Fruit fly (Drosophila melanogaster) whole organism, embryonic: Measurements from ENCODE around the gene CG6602.
A peak's percentile ranks its signal among the peaks of the same experiment; 100 is the strongest.

ENCODE experiments used
- ATbp ChIP-seq: fragments of 200-800 bp; sonication (Bioruptor generic); optimal IDR thresholded peaks from 2 replicates; lab custom pipeline; 2017; ENCODE audit warnings: missing biosample characterization, mild to moderate bottlenecking, missing genetic modification characterization, missing genetic modification reagents
- BtbVII ChIP-seq: fragments of 200-800 bp; sonication (Bioruptor generic); optimal IDR thresholded peaks from 3 replicates; lab custom pipeline; 2017; ENCODE audit warnings: missing biosample characterization, mild to moderate bottlenecking, missing genetic modification characterization
- CG13296 ChIP-seq: fragments of 200-800 bp; sonication (Bioruptor generic); optimal IDR thresholded peaks from 3 replicates; lab custom pipeline; 2018; ENCODE audit warnings: missing biosample characterization, mild to moderate bottlenecking, missing genetic modification characterization
- CG13624 ChIP-seq: fragments of 200-800 bp; sonication (Bioruptor generic); optimal IDR thresholded peaks from 2 replicates; lab custom pipeline; 2016; ENCODE audit warnings: missing biosample characterization, missing genetic modification characterization
- CG1602 ChIP-seq: fragments of 200-800 bp; sonication (Bioruptor generic); optimal IDR thresholded peaks from 3 replicates; lab custom pipeline; 2016; ENCODE audit warnings: missing biosample characterization, missing genetic modification characterization
- CG16779 ChIP-seq: fragments of 200-800 bp; sonication (Bioruptor generic); IDR thresholded peaks from 2 replicates; pipeline ENCODE4 v1.3.6; 2022; ENCODE audit warnings: missing biosample characterization, missing genetic modification characterization
- CG16863 ChIP-seq: fragments of 200-800 bp; sonication (Bioruptor generic); optimal IDR thresholded peaks from 3 replicates; lab custom pipeline; 2016; ENCODE audit warnings: missing biosample characterization, missing genetic modification characterization
- CG17568 ChIP-seq: fragments of 200-800 bp; sonication (Bioruptor generic); optimal IDR thresholded peaks from 2 replicates; lab custom pipeline; 2018; ENCODE audit warnings: missing biosample characterization, mild to moderate bottlenecking, missing genetic modification characterization, moderate library complexity
- CG17802 ChIP-seq: fragments of 200-800 bp; sonication (Bioruptor generic); optimal IDR thresholded peaks from 2 replicates; lab custom pipeline; 2018; ENCODE audit warnings: missing biosample characterization, mild to moderate bottlenecking, missing genetic modification characterization, moderate library complexity
- CG18599 ChIP-seq: fragments of 200-800 bp; sonication (Bioruptor generic); optimal IDR thresholded peaks from 3 replicates; lab custom pipeline; 2017; ENCODE audit warnings: missing biosample characterization, missing genetic modification characterization, mild to moderate bottlenecking, moderate library complexity, missing genetic modification reagents
- CG18619 ChIP-seq: fragments of 200-800 bp; sonication (Bioruptor generic); optimal IDR thresholded peaks from 3 replicates; lab custom pipeline; 2017; ENCODE audit warnings: missing biosample characterization, mild to moderate bottlenecking, missing genetic modification characterization
- CG2889 ChIP-seq: fragments of 200-800 bp; sonication (Bioruptor generic); IDR thresholded peaks from 3 replicates; pipeline ENCODE4 v1.3.6; 2022; ENCODE audit warnings: missing biosample characterization, missing genetic modification characterization
- CG3065 ChIP-seq: fragments of 200-800 bp; sonication (Bioruptor generic); optimal IDR thresholded peaks from 2 replicates; lab custom pipeline; 2016; ENCODE audit warnings: missing biosample characterization, missing genetic modification characterization
- CG32532 ChIP-seq: fragments of 200-800 bp; sonication (Bioruptor generic); IDR thresholded peaks from 2 replicates; pipeline ENCODE4 v1.3.6; 2022; ENCODE audit warnings: missing biosample characterization, missing genetic modification characterization
- CG34376 ChIP-seq: fragments of 200-800 bp; sonication (Bioruptor generic); optimal IDR thresholded peaks from 2 replicates; lab custom pipeline; 2018; ENCODE audit warnings: missing biosample characterization, mild to moderate bottlenecking, missing genetic modification characterization
- CG6683 ChIP-seq: fragments of 200-800 bp; sonication (Bioruptor generic); optimal IDR thresholded peaks from 2 replicates; lab custom pipeline; 2017; ENCODE audit warnings: missing biosample characterization, mild to moderate bottlenecking, missing genetic modification characterization, missing genetic modification reagents
- CG6765 ChIP-seq: fragments of 200-800 bp; sonication (Bioruptor generic); optimal IDR thresholded peaks from 3 replicates; lab custom pipeline; 2017; ENCODE audit warnings: missing biosample characterization, mild to moderate bottlenecking, missing genetic modification characterization
- CG7556 ChIP-seq: fragments of 200-800 bp; sonication (Bioruptor generic); optimal IDR thresholded peaks from 2 replicates; lab custom pipeline; 2017; ENCODE audit warnings: missing biosample characterization, mild to moderate bottlenecking, missing genetic modification characterization
- CG8359 ChIP-seq: fragments of 200-800 bp; sonication (Bioruptor generic); optimal IDR thresholded peaks from 2 replicates; lab custom pipeline; 2017; ENCODE audit warnings: missing biosample characterization, mild to moderate bottlenecking, missing genetic modification characterization, borderline replicate concordance
- CG8388 ChIP-seq: fragments of 200-800 bp; sonication (Bioruptor generic); optimal IDR thresholded peaks from 2 replicates; lab custom pipeline; 2019; ENCODE audit warnings: missing biosample characterization, mild to moderate bottlenecking, missing genetic modification characterization, moderate library complexity
- CG9437 ChIP-seq: fragments of 200-800 bp; sonication (Bioruptor generic); optimal IDR thresholded peaks from 2 replicates; lab custom pipeline; 2018; ENCODE audit warnings: missing biosample characterization, mild to moderate bottlenecking, missing genetic modification characterization
- CG9727 ChIP-seq: fragments of 200-800 bp; sonication (Bioruptor generic); optimal IDR thresholded peaks from 3 replicates; lab custom pipeline; 2017; ENCODE audit warnings: missing biosample characterization, mild to moderate bottlenecking, missing genetic modification characterization
- CG9876 ChIP-seq: fragments of 200-800 bp; sonication (Bioruptor generic); optimal IDR thresholded peaks from 2 replicates; lab custom pipeline; 2016; ENCODE audit warnings: missing biosample characterization, missing genetic modification characterization
- CG9932 ChIP-seq: fragments of 200-800 bp; sonication (Bioruptor generic); IDR thresholded peaks from 2 replicates; pipeline ENCODE4 v1.3.6; 2022; ENCODE audit warnings: missing biosample characterization, missing genetic modification characterization
- Dfd ChIP-seq, 2 experiments: fragments of >200 bp; optimal IDR thresholded peaks; 2 replicates each; lab custom pipeline; 2017; ENCODE audit warnings: missing biosample characterization in 2 of 2, missing genetic modification characterization in 2 of 2
- Hr78 ChIP-seq, 2 experiments: fragments of 200-800 bp in 1 of 2; fragments of >200 bp in 1 of 2; sonication (Bioruptor generic) in 1 of 2; optimal IDR thresholded peaks; 2 replicates each; lab custom pipeline; 2017 to 2019; ENCODE audit warnings: missing biosample characterization in 2 of 2, missing genetic modification characterization in 2 of 2, mild to moderate bottlenecking in 1 of 2, moderate library complexity in 1 of 2
- Mes4 ChIP-seq: fragments of 200-800 bp; sonication (Bioruptor generic); optimal IDR thresholded peaks from 2 replicates; lab custom pipeline; 2016; ENCODE audit warnings: missing biosample characterization, missing genetic modification characterization
- NC2α ChIP-seq: fragments of 200-800 bp; sonication (Bioruptor generic); optimal IDR thresholded peaks from 2 replicates; lab custom pipeline; 2016; ENCODE audit warnings: missing biosample characterization, missing genetic modification characterization
- NC2β ChIP-seq: fragments of 200-800 bp; sonication (Bioruptor generic); optimal IDR thresholded peaks from 2 replicates; lab custom pipeline; 2016; ENCODE audit warnings: missing biosample characterization, missing genetic modification characterization
- Spps ChIP-seq: fragments of 200-800 bp; sonication (Bioruptor generic); optimal IDR thresholded peaks from 2 replicates; lab custom pipeline; 2018; ENCODE audit warnings: missing biosample characterization, mild to moderate bottlenecking, missing genetic modification characterization
- Trl ChIP-seq, 3 experiments: fragments of >200 bp in 2 of 3; fragments of 200-800 bp in 1 of 3; sonication (Bioruptor generic) in 1 of 3; optimal IDR thresholded peaks; 2 replicates in 1 of 3; 3 replicates in 2 of 3; lab custom pipeline; 2016 to 2017; ENCODE audit warnings: missing biosample characterization in 1 of 3, missing genetic modification characterization in 1 of 3
- amos ChIP-seq: fragments of 200-800 bp; sonication (Bioruptor generic); IDR thresholded peaks from 2 replicates; pipeline ENCODE4 v1.3.6; 2022; ENCODE audit warnings: missing biosample characterization, missing genetic modification characterization; ENCODE audit not compliant: partially characterized antibody
- aop ChIP-seq: fragments of 200-800 bp; sonication (Bioruptor generic); IDR thresholded peaks from 2 replicates; pipeline ENCODE4 v1.3.6; 2022; ENCODE audit warnings: missing biosample characterization, missing genetic modification characterization
- ap ChIP-seq: fragments of 200-800 bp; sonication (Bioruptor generic); IDR thresholded peaks from 2 replicates; pipeline ENCODE4 v1.3.6; 2022; ENCODE audit warnings: missing biosample characterization, missing genetic modification characterization
- ato ChIP-seq: fragments of 200-800 bp; sonication (Bioruptor generic); IDR thresholded peaks from 2 replicates; pipeline ENCODE4 v1.3.6; 2022; ENCODE audit warnings: missing biosample characterization, missing genetic modification characterization; ENCODE audit not compliant: partially characterized antibody
- cas ChIP-seq: fragments of 200-800 bp; sonication (Bioruptor generic); IDR thresholded peaks from 2 replicates; pipeline ENCODE4 v1.3.6; 2022; ENCODE audit warnings: missing biosample characterization, missing genetic modification characterization
- cg ChIP-seq: fragments of 200-800 bp; sonication (Bioruptor generic); optimal IDR thresholded peaks from 3 replicates; lab custom pipeline; 2019; ENCODE audit warnings: missing biosample characterization, mild to moderate bottlenecking, missing genetic modification characterization, moderate library complexity
- gem ChIP-seq: fragments of 200-800 bp; sonication (Bioruptor generic); optimal IDR thresholded peaks from 2 replicates; lab custom pipeline; 2019; ENCODE audit warnings: missing biosample characterization, mild to moderate bottlenecking, missing genetic modification characterization, moderate library complexity
- grau ChIP-seq: fragments of 200-800 bp; optimal IDR thresholded peaks from 3 replicates; lab custom pipeline; 2019; ENCODE audit warnings: missing biosample characterization, mild to moderate bottlenecking, missing genetic modification characterization, moderate library complexity
- h ChIP-seq: fragments of >200 bp; optimal IDR thresholded peaks from 2 replicates; lab custom pipeline; 2017
- hth ChIP-seq: fragments of >200 bp; optimal IDR thresholded peaks from 2 replicates; lab custom pipeline; 2017; ENCODE audit warnings: inconsistent platforms
- p53 ChIP-seq: fragments of 200-800 bp; sonication (Bioruptor generic); optimal IDR thresholded peaks from 2 replicates; lab custom pipeline; 2016; ENCODE audit warnings: missing biosample characterization, missing genetic modification characterization
- pan ChIP-seq, 4 experiments: fragments of >200 bp in 3 of 4; fragments of 200-800 bp in 1 of 4; sonication (Bioruptor generic) in 1 of 4; optimal IDR thresholded peaks in 3 of 4; IDR thresholded peaks in 1 of 4; 2 replicates each; pipeline versions ENCODE4 v1.3.6 to Lab custom; 2017 to 2022; ENCODE audit warnings: missing biosample characterization in 2 of 4, missing genetic modification characterization in 2 of 4, mixed read lengths in 1 of 4
- pnt ChIP-seq: fragments of 200-800 bp; sonication (Bioruptor generic); optimal IDR thresholded peaks from 3 replicates; lab custom pipeline; 2016; ENCODE audit warnings: missing biosample characterization, missing genetic modification characterization
- sens ChIP-seq: fragments of 200-800 bp; sonication (Bioruptor generic); peaks from one replicate; lab custom pipeline; 2016; ENCODE audit warnings: missing biosample characterization, missing genetic modification characterization
- seq ChIP-seq: fragments of 200-800 bp; sonication (Bioruptor generic); IDR thresholded peaks from 2 replicates; pipeline ENCODE4 v1.3.6; 2022; ENCODE audit warnings: missing biosample characterization, missing genetic modification characterization
- slp2 ChIP-seq: fragments of 200-800 bp; sonication (Bioruptor generic); optimal IDR thresholded peaks from 2 replicates; lab custom pipeline; 2016; ENCODE audit warnings: missing biosample characterization, missing genetic modification characterization
- tna ChIP-seq: fragments of 200-800 bp; sonication (Bioruptor generic); IDR thresholded peaks from 2 replicates; pipeline ENCODE4 v1.3.6; 2022; ENCODE audit warnings: missing biosample characterization, missing genetic modification characterization; ENCODE audit not compliant: partially characterized antibody
- twi ChIP-seq: fragments of 200-800 bp; optimal IDR thresholded peaks from 2 replicates; lab custom pipeline; 2019; ENCODE audit warnings: missing biosample characterization, mild to moderate bottlenecking, missing genetic modification characterization, moderate library complexity

CG6602 gene

DNA sequence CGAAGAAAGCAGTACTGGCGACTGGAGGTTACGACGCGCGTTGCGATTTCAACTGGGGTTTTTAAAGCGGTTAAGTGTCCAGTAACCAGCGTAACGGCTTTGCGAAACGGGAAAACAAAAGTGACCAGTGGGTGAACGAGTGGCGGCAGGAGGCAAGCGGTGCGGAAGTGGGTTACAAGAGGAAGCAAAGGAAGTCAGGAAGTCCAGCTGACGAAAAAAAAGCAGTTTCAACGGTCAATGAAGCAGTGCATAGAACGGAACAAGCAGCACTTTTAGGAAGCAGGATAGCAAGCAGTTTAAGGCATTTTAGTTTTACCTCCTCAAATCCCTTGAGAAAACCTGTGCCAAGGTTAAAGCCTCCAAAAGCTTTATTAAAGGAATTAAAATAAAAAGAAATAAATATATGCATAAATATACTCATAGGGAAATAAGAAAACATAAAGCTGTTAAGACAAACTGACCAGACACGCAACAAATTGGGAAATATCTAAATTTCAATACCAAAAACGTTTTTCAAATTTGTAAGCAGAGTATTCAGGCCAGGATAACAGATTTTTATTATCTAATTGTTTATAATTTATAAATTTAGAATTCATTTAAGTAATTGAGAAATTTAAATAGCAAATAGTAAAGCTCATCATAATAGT lies 12.8 kb upstream of the CG6602 start, which contains the start of gene CG6592 (continued):
- TF ChIP-seq amos (GFP tag; lab: Robert Waterston, UW), result peak; percentile 12; the same call in 1 of the 2 replicates
- TF ChIP-seq pnt (GFP tag; lab: Kevin White, UChicago), result no peak
- TF ChIP-seq CG16863 (GFP tag; lab: Kevin White, UChicago), result peak; percentile 24
- no peak for TF ChIP-seq ap (GFP tag; lab: Robert Waterston, UW)
- peak; percentile 40; the same call in 1 of the 2 replicates for TF ChIP-seq aop (GFP tag; lab: Robert Waterston, UW)
- TF ChIP-seq NC2β, result peak; percentile 69
- TF ChIP-seq tna (GFP tag; lab: Robert Waterston, UW), result no peak
- peak; percentile 24 for TF ChIP-seq CG17568 (GFP tag; lab: Kevin White, UChicago)
- TF ChIP-seq CG9876, result peak; percentile 77
- no peak for TF ChIP-seq cas (GFP tag; lab: Robert Waterston, UW)
- TF ChIP-seq BtbVII (GFP tag; lab: Kevin White, UChicago), result no peak
- no peak for TF ChIP-seq CG7556 (GFP tag; lab: Kevin White, UChicago)
- no peak for TF ChIP-seq twi (tag; lab: Kevin White, UChicago)
- TF ChIP-seq CG3065, result peak; percentile 14
- no peak for TF ChIP-seq seq (GFP tag; lab: Robert Waterston, UW)
- peak; percentile 44 for TF ChIP-seq CG18619
- TF ChIP-seq CG18599 (GFP tag; lab: Kevin White, UChicago), result no peak
- TF ChIP-seq h (lab: Kevin White, UChicago), result no peak
- no peak for TF ChIP-seq cg (GFP tag; lab: Kevin White, UChicago)
- TF ChIP-seq hth (lab: Kevin White, UChicago), result no peak
- no peak for TF ChIP-seq CG8359
- TF ChIP-seq CG34376 (GFP tag; lab: Kevin White, UChicago), result no peak
- TF ChIP-seq Spps (tag; lab: Kevin White, UChicago), result no peak
- no peak for TF ChIP-seq Trl (optimal IDR thresholded peaks at IDR 0.05; lab: Kevin White, UChicago)
- no peak for TF ChIP-seq Trl (GFP tag; optimal IDR thresholded peaks at IDR 0.05; lab: Kevin White, UChicago)
- no peak for TF ChIP-seq CG6765 (GFP tag; lab: Kevin White, UChicago)
- TF ChIP-seq CG9932 (GFP tag; lab: Robert Waterston, UW), result no peak
- TF ChIP-seq CG9437 (GFP tag; lab: Kevin White, UChicago), result no peak
- no peak for TF ChIP-seq pan (optimal IDR thresholded peaks at IDR 0.05; lab: Kevin White, UChicago)
- no peak for TF ChIP-seq pan (GFP tag; optimal IDR thresholded peaks at IDR 0.05 in 1 of 2, IDR thresholded peaks at IDR 0.05 in 1 of 2)
- TF ChIP-seq gem, result peak; percentile 8
- peak; percentile 23 for TF ChIP-seq CG17802 (tag; lab: Kevin White, UChicago)
- TF ChIP-seq Mes4 (GFP tag; lab: Kevin White, UChicago), result peak; percentile 60
- peak in 1 of 2 experiments; percentile 70 for TF ChIP-seq Dfd (GFP tag; optimal IDR thresholded peaks at IDR 0.05; lab: Kevin White, UChicago)
- peak; percentile 48 for TF ChIP-seq CG1602 (GFP tag; lab: Kevin White, UChicago)
- TF ChIP-seq NC2α (GFP tag; lab: Kevin White, UChicago), result peak; percentile 28
- TF ChIP-seq Hr78 (GFP tag; optimal IDR thresholded peaks at IDR 0.05; lab: Kevin White, UChicago), result no peak
- TF ChIP-seq CG6683 (GFP tag; lab: Kevin White, UChicago), result no peak
- TF ChIP-seq grau (tag; lab: Kevin White, UChicago), result no peak
- no peak for TF ChIP-seq ato (GFP tag; lab: Robert Waterston, UW)
- TF ChIP-seq slp2 (GFP tag; lab: Kevin White, UChicago), result peak; percentile 4
- no peak for TF ChIP-seq CG13296
- no peak for TF ChIP-seq ATbp (GFP tag; lab: Kevin White, UChicago)
- no peak for TF ChIP-seq CG2889 (GFP tag; lab: Robert Waterston, UW)
- no peak for TF ChIP-seq CG16779 (GFP tag; lab: Robert Waterston, UW)
- TF ChIP-seq CG32532 (GFP tag; lab: Robert Waterston, UW), result no peak
- no peak for TF ChIP-seq p53 (GFP tag; lab: Kevin White, UChicago)
- TF ChIP-seq CG9727 (GFP tag; lab: Kevin White, UChicago), result peak; percentile 80
- peak; percentile 19 for TF ChIP-seq CG13624 (GFP tag; lab: Kevin White, UChicago)
- TF ChIP-seq sens (GFP tag; lab: Kevin White, UChicago), result peak; percentile 80
- TF ChIP-seq CG8388, result no peak
